Worm (Caenorhabditis elegans) whole organism, L1 larva: Measurements from ENCODE around the gene dhs-20.

Experiments used
- ama-1 ChIP-seq: fragments of 150-350 bp; optimal IDR thresholded peaks from 2 replicates; lab custom pipeline; 2014
- ceh-63 ChIP-seq: fragments of 200-800 bp; sonication (Bioruptor generic); optimal IDR thresholded peaks from 2 replicates; lab custom pipeline; 2018; ENCODE audit warnings: mild to moderate bottlenecking, missing genetic modification characterization, missing compliant biosample characterization
- ceh-82 ChIP-seq, 3 experiments: fragments of 150-350 bp in 1 of 3; sonication (generic microtip) in 2 of 3; optimal IDR thresholded peaks; 2 replicates each; lab custom pipeline; 2014 to 2017; ENCODE audit warnings: missing biosample characterization in 3 of 3, missing genetic modification characterization in 3 of 3
- dpl-1 ChIP-seq, 3 experiments: fragments of 150-350 bp in 2 of 3; sonication (generic microtip) in 1 of 3; optimal IDR thresholded peaks; 2 replicates each; lab custom pipeline; 2014 to 2017; ENCODE audit warnings: missing biosample characterization in 3 of 3, missing genetic modification characterization in 3 of 3, missing genetic modification reagents in 3 of 3
- ets-5 ChIP-seq: fragments of 200-800 bp; sonication (Bioruptor generic); IDR thresholded peaks from 2 replicates; pipeline ENCODE4 v1.3.6; 2022; ENCODE audit warnings: missing genetic modification characterization, missing compliant biosample characterization
- mdl-1 ChIP-seq, 2 experiments: fragments of 150-350 bp; optimal IDR thresholded peaks; 2 replicates each; lab custom pipeline; 2014 to 2017; ENCODE audit warnings: missing biosample characterization in 2 of 2, missing genetic modification characterization in 2 of 2, inconsistent platforms in 1 of 2
- nhr-11 ChIP-seq: fragments of 150-350 bp; optimal IDR thresholded peaks from 2 replicates; lab custom pipeline; 2014; ENCODE audit warnings: missing biosample characterization, missing genetic modification characterization
- nhr-237 ChIP-seq: fragments of 150-350 bp; optimal IDR thresholded peaks from 2 replicates; lab custom pipeline; 2014; ENCODE audit warnings: missing biosample characterization, missing genetic modification characterization
- nhr-28 ChIP-seq: fragments of 150-350 bp; optimal IDR thresholded peaks from 2 replicates; lab custom pipeline; 2014; ENCODE audit warnings: missing biosample characterization, missing genetic modification characterization
- nhr-77 ChIP-seq: fragments of 150-350 bp; optimal IDR thresholded peaks from 2 replicates; lab custom pipeline; 2014; ENCODE audit warnings: missing biosample characterization, missing genetic modification characterization
- unc-62 ChIP-seq: fragments of 150-350 bp; optimal IDR thresholded peaks from 2 replicates; lab custom pipeline; 2014; ENCODE audit warnings: missing biosample characterization, missing genetic modification reagents, missing genetic modification characterization
- ztf-11 ChIP-seq, 2 experiments: sonication (generic microtip); optimal IDR thresholded peaks; 2 replicates each; lab custom pipeline; 2016 to 2017; ENCODE audit warnings: missing genetic modification characterization in 2 of 2, missing biosample characterization in 1 of 2, missing compliant biosample characterization in 1 of 2

ce11 chrV:11645244-11645643 is 40.9 kb upstream of the dhs-20 start, which contains the start of gene skp-1:
- no peak for TF ChIP-seq ztf-11 (tag; optimal IDR thresholded peaks at IDR 0.05; lab: Kevin White, UChicago)
- TF ChIP-seq ceh-63, result no peak
- TF ChIP-seq nhr-11, result no peak
- TF ChIP-seq unc-62 (GFP tag; lab: Kevin White, UChicago), result no peak
- TF ChIP-seq ets-5 (GFP tag; lab: Robert Waterston, UW), result no peak
- TF ChIP-seq ceh-82 (tag; optimal IDR thresholded peaks at IDR 0.05; lab: Kevin White, UChicago), result no peak
- TF ChIP-seq nhr-28, result no peak
- TF ChIP-seq ama-1 (lab: Kevin White, UChicago), result no peak
- no peak for TF ChIP-seq nhr-237 (tag; lab: Kevin White, UChicago)
- no peak for TF ChIP-seq mdl-1 (tag; optimal IDR thresholded peaks at IDR 0.05; lab: Kevin White, UChicago)
- no peak for TF ChIP-seq nhr-77 (tag; lab: Kevin White, UChicago)
- no peak for TF ChIP-seq dpl-1 (GFP tag; optimal IDR thresholded peaks at IDR 0.05; lab: Kevin White, UChicago)
